Worm (Caenorhabditis elegans): ENCODE results near the gene swd-2.2.

swd-2.2 gene

ce11 chrIV:7743539-7743938, 30.7 kb upstream of the swd-2.2 start, which contains the start of gene npr-35:
Gene npr-35 (plus strand): TSS chrIV:7743839.
- no peak for TF ChIP-seq pha-4 (GFP tag; IDR thresholded peaks at IDR 0.05)
- TF ChIP-seq pha-4 (tag; optimal IDR thresholded peaks at IDR 0.05), result no peak
- peak in 1 of 2 experiments; percentile 80 for TF ChIP-seq unc-62 (GFP tag; optimal IDR thresholded peaks at IDR 0.05 in 1 of 2)
- TF ChIP-seq unc-62 (tag; optimal IDR thresholded peaks at IDR 0.05), result no peak

ce11 chrIV:7747838-7748237, 26.4 kb upstream of the swd-2.2 start, which contains the start of gene klo-1:
Gene klo-1 (minus strand): TSS chrIV:7748225.
- TF ChIP-seq ztf-7 (tag; optimal IDR thresholded peaks at IDR 0.05) (no peak), ceh-28 (tag; optimal IDR thresholded peaks at IDR 0.05) (no peak), unc-62 (GFP tag; optimal IDR thresholded peaks at IDR 0.05 in 1 of 2) (peak in 1 of 2 experiments; percentile 26), unc-62 (tag; optimal IDR thresholded peaks at IDR 0.05) (no peak), dmd-6 (GFP tag; IDR thresholded peaks at IDR 0.05) (peak; percentile 7; the same call in 1 of the 2 replicates), aha-1 (tag) (no peak), daf-16 (GFP tag; optimal IDR thresholded peaks at IDR 0.05) (no peak), daf-16 (tag; optimal IDR thresholded peaks at IDR 0.05) (peak; percentile 93), nhr-28 (tag; optimal IDR thresholded peaks at IDR 0.05) (peak; percentile 80), pqm-1 (tag; optimal IDR thresholded peaks at IDR 0.05) (peak; percentile 96)

DNA sequence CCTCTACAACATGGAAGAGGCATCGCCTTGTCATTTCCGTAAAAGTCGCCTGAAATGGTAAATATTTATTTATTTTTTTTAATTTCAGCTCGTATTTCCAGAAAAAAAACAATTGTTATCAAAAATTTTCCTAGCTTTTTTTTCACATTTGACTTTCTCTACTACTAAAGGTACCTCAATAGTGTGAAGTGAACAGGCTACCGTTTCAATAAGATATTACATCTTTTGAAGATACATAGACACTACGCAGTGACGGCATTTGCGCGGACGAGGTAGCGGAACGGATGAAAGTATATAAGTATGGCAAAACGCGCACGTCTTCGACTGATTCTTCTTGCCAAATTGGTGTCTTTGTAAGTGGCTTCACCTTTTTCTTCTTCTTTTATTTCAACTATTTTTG, 21.1 kb upstream of the swd-2.2 start, which contains the start of gene col-14:
Gene col-14, plus strand, starts transcription at position 301 of the 400 bp plus-strand sequence.
- TF ChIP-seq set-16 (GFP tag; IDR thresholded peaks at IDR 0.05) (no peak), F44E2.7 (GFP tag; IDR thresholded peaks at IDR 0.05) (no peak), madf-5 (GFP tag; IDR thresholded peaks at IDR 0.05) (no peak), hlh-30 (tag; optimal IDR thresholded peaks at IDR 0.05; ENCODE audit: insufficient read depth) (no peak), F26F4.8 (GFP tag; conservative IDR thresholded peaks at IDR 0.05) (no peak)

- TF ChIP-seq T26A8.4 (GFP tag; IDR thresholded peaks at IDR 0.05) (0 out of 2 replicates have a peak, but pooled peaks have one; percentile 47), egl-43 (GFP tag; IDR thresholded peaks at IDR 0.05) (peak; percentile 76), spr-3 (GFP tag; optimal IDR thresholded peaks at IDR 0.05) (peak; percentile 28), set-16 (GFP tag; IDR thresholded peaks at IDR 0.05) (peak; percentile 94), lin-15B (tag; optimal IDR thresholded peaks at IDR 0.05) (no peak), aha-1 (tag) (peak; percentile 21), aly-2 (tag; optimal IDR thresholded peaks at IDR 0.05) (no peak), madf-5 (GFP tag; IDR thresholded peaks at IDR 0.05) (0 out of 4 replicates have a peak, but pooled peaks of 1 of the 2 experiments have one; percentile 45)
These were observed 20.1 kb upstream of the swd-2.2 start for ce11 chrIV:7754114-7754513.

- TF ChIP-seq lir-3 (tag; optimal IDR thresholded peaks at IDR 0.05), result no peak
- TF ChIP-seq aly-2 (tag; optimal IDR thresholded peaks at IDR 0.05), result no peak
- no peak for TF ChIP-seq T20F7.1 (GFP tag; optimal IDR thresholded peaks at IDR 0.05)
- TF ChIP-seq lim-7 (GFP tag; IDR thresholded peaks at IDR 0.05), result no peak
- no peak for TF ChIP-seq spr-3 (GFP tag; optimal IDR thresholded peaks at IDR 0.05)
- TF ChIP-seq aha-1 (tag), result no peak
- no peak for TF ChIP-seq unc-39 (tag; optimal IDR thresholded peaks at IDR 0.05)
These were observed 17.0 kb upstream of the swd-2.2 start, which contains the start of gene C46A5.4 for ce11 chrIV:7757245-7757644. Gene C46A5.4 (minus strand): TSS chrIV:7757345.

- no peak for TF ChIP-seq T26A8.4 (GFP tag; IDR thresholded peaks at IDR 0.05)
- TF ChIP-seq snpc-4 (tag; optimal IDR thresholded peaks at IDR 0.05), result no peak
- TF ChIP-seq lim-7 (GFP tag; IDR thresholded peaks at IDR 0.05), result no peak
- TF ChIP-seq ZK546.5 (tag; optimal IDR thresholded peaks at IDR 0.05), result no peak
- TF ChIP-seq fkh-10 (GFP tag; optimal IDR thresholded peaks at IDR 0.05), result no peak
These were observed 14.7 kb upstream of the swd-2.2 start, which contains the start of gene dsb-3 for ce11 chrIV:7759527-7759926. Gene dsb-3 (minus strand): TSS chrIV:7759627.

- TF ChIP-seq sdz-12 (GFP tag; optimal IDR thresholded peaks at IDR 0.05) (no peak), D1046.2 (GFP tag; IDR thresholded peaks at IDR 0.05) (no peak), ceh-44 (GFP tag; IDR thresholded peaks at IDR 0.05) (no peak), nhr-41 (GFP tag; IDR thresholded peaks at IDR 0.05) (no peak), ceh-20 (GFP tag; IDR thresholded peaks at IDR 0.05) (no peak), tag-97 (GFP tag; IDR thresholded peaks at IDR 0.05) (no peak), dpl-1 (GFP tag; optimal IDR thresholded peaks at IDR 0.05) (no peak), php-3 (GFP tag; IDR thresholded peaks at IDR 0.05) (no peak), madf-9 (GFP tag; conservative IDR thresholded peaks at IDR 0.05) (no peak), zfp-3 (GFP tag; conservative IDR thresholded peaks at IDR 0.05) (no peak), Y5F2A.4 (GFP tag; optimal IDR thresholded peaks at IDR 0.05) (no peak), ces-1 (GFP tag; optimal IDR thresholded peaks at IDR 0.05) (no peak), ZK546.5 (tag; optimal IDR thresholded peaks at IDR 0.05) (no peak)
These were observed 14.1 kb upstream of the swd-2.2 start, which contains the start of gene del-7 for ce11 chrIV:7760117-7760516. Gene del-7 (plus strand): TSS chrIV:7760417.

Measured in whole organism, L4 larva.